Fruit fly (Drosophila melanogaster): Measurements from ENCODE around the gene CG9609.

Gene CG9609

dm6 chrX:16761531-16761930, 25.3 kb downstream of the CG9609 start:
- TF ChIP-seq sens (GFP tag) (peak; percentile 34), Drgx (GFP tag; IDR thresholded peaks at IDR 0.05) (peak; percentile 61), D19A (tag; optimal IDR thresholded peaks at IDR 0.05) (peak; percentile 63), Ptx1 (GFP tag; IDR thresholded peaks at IDR 0.05) (peak; percentile 12; the same call in 1 of the 2 replicates), CG10321 (GFP tag; IDR thresholded peaks at IDR 0.05) (no peak), CrebB (tag; optimal IDR thresholded peaks at IDR 0.05) (no peak), phol (tag; optimal IDR thresholded peaks at IDR 0.05) (no peak), tin (GFP tag; optimal IDR thresholded peaks at IDR 0.05) (no peak), row (GFP tag; IDR thresholded peaks at IDR 0.05) (0 out of 3 replicates have a peak, but pooled peaks have one; percentile 11), ase (GFP tag; IDR thresholded peaks at IDR 0.05) (0 out of 3 replicates have a peak, but pooled peaks have one; percentile 17), lbe (GFP tag; optimal IDR thresholded peaks at IDR 0.05) (peak; percentile 43)

dm6 chrX:16760542-16760941, 26.3 kb downstream of the CG9609 start:
- TF ChIP-seq Gsc (GFP tag; IDR thresholded peaks at IDR 0.05) (no peak), CG16813 (GFP tag; IDR thresholded peaks at IDR 0.05; ENCODE audit: partially characterized antibody) (no peak), Oaz (GFP tag; IDR thresholded peaks at IDR 0.05) (no peak), CG3847 (GFP tag; IDR thresholded peaks at IDR 0.05) (no peak), Nf-YA (GFP tag; IDR thresholded peaks at IDR 0.05) (no peak), Side (GFP tag; optimal IDR thresholded peaks at IDR 0.05) (no peak), D19A (tag; optimal IDR thresholded peaks at IDR 0.05) (peak; percentile 73), CG10274 (GFP tag; optimal IDR thresholded peaks at IDR 0.05) (no peak)

dm6 chrX:16757645-16758044, 29.2 kb downstream of the CG9609 start:
- TF ChIP-seq Usf (GFP tag; optimal IDR thresholded peaks at IDR 0.05) = no peak
- peak; percentile 9 for TF ChIP-seq Blimp-1 (GFP tag; optimal IDR thresholded peaks at IDR 0.05)
- no peak for TF ChIP-seq CG12219 (GFP tag; optimal IDR thresholded peaks at IDR 0.05)
- TF ChIP-seq CG17612 (GFP tag; IDR thresholded peaks at IDR 0.05) = peak; percentile 86
- TF ChIP-seq CG11504 (tag; optimal IDR thresholded peaks at IDR 0.05) = no peak
- no peak for TF ChIP-seq Dbx (GFP tag; IDR thresholded peaks at IDR 0.05)
- peak; percentile 20; the same call in 1 of the 3 replicates for TF ChIP-seq row (GFP tag; IDR thresholded peaks at IDR 0.05)
- TF ChIP-seq grn (GFP tag; optimal IDR thresholded peaks at IDR 0.05) = no peak
- no peak for TF ChIP-seq ftz-f1 (GFP tag; optimal IDR thresholded peaks at IDR 0.05)
- peak in 1 of 2 experiments; percentile 33 for TF ChIP-seq Pdp1 (GFP tag; optimal IDR thresholded peaks at IDR 0.05)
- TF ChIP-seq CG43689 (GFP tag; IDR thresholded peaks at IDR 0.05) = no peak
- TF ChIP-seq CG2199 (GFP tag; IDR thresholded peaks at IDR 0.05) = no peak
- TF ChIP-seq CG12769 (tag; optimal IDR thresholded peaks at IDR 0.05) = no peak
- peak; percentile 59 for TF ChIP-seq CG8290 (GFP tag; optimal IDR thresholded peaks at IDR 0.05)
- TF ChIP-seq CG8290 (tag; optimal IDR thresholded peaks at IDR 0.05) = no peak
- no peak for TF ChIP-seq stc (GFP tag; IDR thresholded peaks at IDR 0.05)
- no peak for TF ChIP-seq ato (GFP tag; IDR thresholded peaks at IDR 0.05; ENCODE audit: partially characterized antibody)
- TF ChIP-seq bsh (GFP tag; optimal IDR thresholded peaks at IDR 0.05) = no peak
- no peak for TF ChIP-seq Spps (tag; optimal IDR thresholded peaks at IDR 0.05)

dm6 chrX:16753066-16753465, 33.7 kb downstream of the CG9609 start:
- TF ChIP-seq gem (tag; optimal IDR thresholded peaks at IDR 0.05) = no peak
- TF ChIP-seq Ets97D (GFP tag; optimal IDR thresholded peaks at IDR 0.05) = peak; percentile 20
- TF ChIP-seq Atf3 (GFP tag; optimal IDR thresholded peaks at IDR 0.05) = no peak
- peak; percentile 5 for TF ChIP-seq BEAF-32 (GFP tag; optimal IDR thresholded peaks at IDR 0.05)
- TF ChIP-seq pita (GFP tag; optimal IDR thresholded peaks at IDR 0.05) = peak; percentile 39
- no peak for TF ChIP-seq Hsf (GFP tag; optimal IDR thresholded peaks at IDR 0.05)
- no peak for TF ChIP-seq CG2129 (GFP tag; IDR thresholded peaks at IDR 0.05; ENCODE audit: partially characterized antibody)
- TF ChIP-seq nerfin-2 (GFP tag; IDR thresholded peaks at IDR 0.05; ENCODE audit: partially characterized antibody) = no peak
- no peak for TF ChIP-seq hkb (optimal IDR thresholded peaks at IDR 0.05)
- no peak for TF ChIP-seq hkb (GFP tag; IDR thresholded peaks at IDR 0.05)
- no peak for TF ChIP-seq CG18599 (GFP tag; optimal IDR thresholded peaks at IDR 0.05)
- TF ChIP-seq dimm (GFP tag; IDR thresholded peaks at IDR 0.05) = no peak
- TF ChIP-seq CG1792 (GFP tag; optimal IDR thresholded peaks at IDR 0.05) = no peak
- TF ChIP-seq B-H1 (GFP tag; IDR thresholded peaks at IDR 0.05) = no peak
